Worm (Caenorhabditis elegans) whole organism, young adult: ENCODE measurements around the gene B0547.2.
A peak's percentile ranks its signal among the peaks of the same experiment; 100 is the strongest.

Experiments used
- F52B5.7 ChIP-seq: sonication (generic microtip); optimal IDR thresholded peaks from 2 replicates; lab custom pipeline; 2016; ENCODE audit warnings: mild to moderate bottlenecking, missing genetic modification characterization, missing compliant biosample characterization
- ama-1 ChIP-seq, 3 experiments: fragments of 150-350 bp in 1 of 3; sonication (generic microtip) in 2 of 3; optimal IDR thresholded peaks; 2 replicates each; lab custom pipeline; 2014 to 2018; ENCODE audit warnings: missing biosample characterization in 2 of 3, missing genetic modification characterization in 2 of 3, missing genetic modification reagents in 2 of 3
- cebp-1 ChIP-seq, 2 experiments: fragments of 200-800 bp in 1 of 2; sonication (Bioruptor generic) in 1 of 2; sonication (generic microtip) in 1 of 2; IDR thresholded peaks in 1 of 2; optimal IDR thresholded peaks in 1 of 2; 2 replicates each; pipeline versions ENCODE4 v1.3.6 to Lab custom; 2017 to 2022; ENCODE audit warnings: missing compliant biosample characterization in 2 of 2, missing genetic modification characterization in 2 of 2, mild to moderate bottlenecking in 1 of 2, missing genetic modification reagents in 1 of 2, moderate library complexity in 1 of 2
- die-1 ChIP-seq: sonication (generic microtip); optimal IDR thresholded peaks from 2 replicates; lab custom pipeline; 2016; ENCODE audit warnings: missing genotype, mild to moderate bottlenecking, missing genetic modification characterization, missing compliant biosample characterization
- nfya-1 ChIP-seq: sonication (generic microtip); optimal IDR thresholded peaks from 2 replicates; lab custom pipeline; 2017; ENCODE audit warnings: antibody characterized with exemption, missing compliant biosample characterization, missing genetic modification characterization, borderline replicate concordance; ENCODE audit not compliant: insufficient read depth

ce11 chrIV:5607343-5607742 is 38.5 kb upstream of the B0547.2 start:
- TF ChIP-seq cebp-1 (GFP tag; IDR thresholded peaks at IDR 0.05; lab: Robert Waterston, UW) (0 out of 2 replicates have a peak, but pooled peaks have one; percentile 45), cebp-1 (tag; optimal IDR thresholded peaks at IDR 0.05; lab: Kevin White, UChicago) (peak; percentile 83), die-1 (no peak), F52B5.7 (tag; lab: Kevin White, UChicago) (peak; percentile 60), ama-1 (optimal IDR thresholded peaks at IDR 0.05; lab: Kevin White, UChicago) (no peak), ama-1 (GFP tag; optimal IDR thresholded peaks at IDR 0.05; lab: Kevin White, UChicago) (no peak), nfya-1 (no peak)
